Fruit fly (Drosophila melanogaster) whole organism, pupa: Measurements from ENCODE around the gene CG14931.

Experiments
- CG10348 ChIP-seq: fragments of 200-800 bp; sonication (Bioruptor generic); IDR thresholded peaks from 2 replicates; pipeline ENCODE4 v1.3.6; 2022; ENCODE audit warnings: missing biosample characterization, missing genetic modification characterization
- CG12605 ChIP-seq: fragments of 200-800 bp; sonication (Bioruptor generic); IDR thresholded peaks from 2 replicates; pipeline ENCODE4 v1.3.6; 2022; ENCODE audit warnings: missing biosample characterization, missing genetic modification characterization
- CG13204 ChIP-seq: fragments of 200-800 bp; sonication (Bioruptor generic); optimal IDR thresholded peaks from 2 replicates; lab custom pipeline; 2018; ENCODE audit warnings: missing biosample characterization, mild to moderate bottlenecking, missing genetic modification characterization, moderate library complexity
- CG14655 ChIP-seq: fragments of 200-800 bp; sonication (Bioruptor generic); optimal IDR thresholded peaks from 3 replicates; lab custom pipeline; 2017; ENCODE audit warnings: mild to moderate bottlenecking, missing biosample characterization, missing genetic modification reagents, missing genetic modification characterization
- CG15710 ChIP-seq: fragments of 200-800 bp; sonication (Bioruptor generic); optimal IDR thresholded peaks from 2 replicates; lab custom pipeline; 2018; ENCODE audit warnings: missing biosample characterization, mild to moderate bottlenecking, missing genetic modification characterization, moderate library complexity
- CG17806 ChIP-seq: fragments of 200-800 bp; sonication (Bioruptor generic); optimal IDR thresholded peaks from 2 replicates; lab custom pipeline; 2018; ENCODE audit warnings: missing biosample characterization, mild to moderate bottlenecking, missing genetic modification characterization, moderate library complexity
- CG32121 ChIP-seq: fragments of 200-800 bp; sonication (Bioruptor generic); IDR thresholded peaks from 2 replicates; pipeline ENCODE4 v1.3.6; 2022; ENCODE audit warnings: missing biosample characterization, missing genetic modification characterization
- CG34367 ChIP-seq: fragments of 200-800 bp; sonication (Bioruptor generic); optimal IDR thresholded peaks from 2 replicates; lab custom pipeline; 2018; ENCODE audit warnings: missing biosample characterization, mild to moderate bottlenecking, missing genetic modification characterization
- CG4496 ChIP-seq: fragments of 200-800 bp; sonication (Bioruptor generic); IDR thresholded peaks from 3 replicates; pipeline ENCODE4 v1.3.6; 2022; ENCODE audit warnings: missing biosample characterization, missing genetic modification characterization
- CG8159 ChIP-seq: fragments of 200-800 bp; sonication (Bioruptor generic); optimal IDR thresholded peaks from 3 replicates; lab custom pipeline; 2018; ENCODE audit warnings: missing biosample characterization, mild to moderate bottlenecking, missing genetic modification characterization, moderate library complexity
- CG8301 ChIP-seq: fragments of 200-800 bp; sonication (Bioruptor generic); optimal IDR thresholded peaks from 2 replicates; lab custom pipeline; 2018; ENCODE audit warnings: missing biosample characterization, mild to moderate bottlenecking, missing genetic modification characterization
- CG9948 ChIP-seq: fragments of 200-800 bp; sonication (Bioruptor generic); optimal IDR thresholded peaks from 2 replicates; lab custom pipeline; 2018; ENCODE audit warnings: missing biosample characterization, mild to moderate bottlenecking, missing genetic modification characterization, moderate library complexity
- D1 ChIP-seq: fragments of 200-800 bp; sonication (Bioruptor generic); optimal IDR thresholded peaks from 2 replicates; lab custom pipeline; 2018; ENCODE audit warnings: missing biosample characterization, mild to moderate bottlenecking, missing genetic modification characterization, moderate library complexity
- EcR ChIP-seq: fragments of 200-800 bp; sonication (Bioruptor generic); optimal IDR thresholded peaks from 3 replicates; lab custom pipeline; 2019; ENCODE audit warnings: missing biosample characterization, missing genetic modification characterization, mild to moderate bottlenecking, moderate library complexity, missing genetic modification reagents
- Ets98B ChIP-seq: fragments of 200-800 bp; sonication (Bioruptor generic); IDR thresholded peaks from 2 replicates; pipeline ENCODE4 v1.3.6; 2022; ENCODE audit warnings: missing biosample characterization, missing genetic modification characterization
- Pif1A ChIP-seq: fragments of 200-800 bp; sonication (Bioruptor generic); optimal IDR thresholded peaks from 3 replicates; lab custom pipeline; 2016; ENCODE audit warnings: missing biosample characterization, missing genetic modification characterization
- Pif1B ChIP-seq: fragments of 200-800 bp; sonication (Bioruptor generic); optimal IDR thresholded peaks from 3 replicates; lab custom pipeline; 2016; ENCODE audit warnings: missing biosample characterization, missing genetic modification characterization
- Snoo ChIP-seq: fragments of 200-800 bp; sonication (Bioruptor generic); optimal IDR thresholded peaks from 3 replicates; lab custom pipeline; 2017; ENCODE audit warnings: missing biosample characterization, mild to moderate bottlenecking, missing genetic modification characterization, inconsistent platforms
- fd96Ca ChIP-seq: fragments of 200-800 bp; sonication (Bioruptor generic); IDR thresholded peaks from 3 replicates; pipeline ENCODE4 v1.3.6; 2022; ENCODE audit warnings: missing biosample characterization, missing genetic modification characterization
- gl ChIP-seq: fragments of 200-800 bp; sonication (Bioruptor generic); optimal IDR thresholded peaks from 2 replicates; lab custom pipeline; 2018; ENCODE audit warnings: missing biosample characterization, mild to moderate bottlenecking, missing genetic modification characterization
- rn ChIP-seq: fragments of 200-800 bp; sonication (Bioruptor generic); IDR thresholded peaks from 2 replicates; pipeline ENCODE4 v1.3.6; 2022; ENCODE audit warnings: missing biosample characterization, missing genetic modification characterization

Gene CG14931

dm6 chr2L:11808702-11809583, 20.8 kb downstream of the CG14931 start, which contains the start of gene crol:
Gene crol (minus strand): TSS chr2L:11809438.
- TF ChIP-seq CG8159 (tag; lab: Kevin White, UChicago) = no peak
- peak; percentile 9 for TF ChIP-seq EcR (GFP tag; lab: Kevin White, UChicago)
- TF ChIP-seq CG15710 = no peak
- TF ChIP-seq Pif1B (GFP tag; lab: Kevin White, UChicago) = no peak
- peak; percentile 54 for TF ChIP-seq CG12605
- peak; percentile 64; the same call in 1 of the 3 replicates for TF ChIP-seq fd96Ca (GFP tag; lab: Robert Waterston, UW)
- TF ChIP-seq CG13204 (GFP tag; lab: Kevin White, UChicago) = peak; percentile 84
- no peak for TF ChIP-seq CG14655
- TF ChIP-seq Ets98B (GFP tag; lab: Robert Waterston, UW) = peak; percentile 19; the same call in 1 of the 2 replicates
- no peak for TF ChIP-seq CG9948 (tag; lab: Kevin White, UChicago)
- TF ChIP-seq CG34367 = no peak
- TF ChIP-seq rn (GFP tag; lab: Robert Waterston, UW) = no peak
- TF ChIP-seq D1 (tag; lab: Kevin White, UChicago) = peak; percentile 39
- TF ChIP-seq CG4496 (GFP tag; lab: Robert Waterston, UW) = peak; percentile 48; the same call in 1 of the 3 replicates
- TF ChIP-seq CG32121 (GFP tag; lab: Robert Waterston, UW) = peak; percentile 34; the same call in 1 of the 2 replicates
- TF ChIP-seq, all 21 proteins: peak for 8

dm6 chr2L:11809823-11810222, 21.7 kb downstream of the CG14931 start:
- TF ChIP-seq CG34367 (no peak), CG17806 (tag; lab: Kevin White, UChicago) (no peak), CG10348 (GFP tag; lab: Robert Waterston, UW) (no peak), gl (tag; lab: Kevin White, UChicago) (no peak), CG32121 (GFP tag; lab: Robert Waterston, UW) (no peak), CG8159 (tag; lab: Kevin White, UChicago) (no peak), CG9948 (tag; lab: Kevin White, UChicago) (no peak), fd96Ca (GFP tag; lab: Robert Waterston, UW) (no peak), D1 (tag; lab: Kevin White, UChicago) (no peak), CG15710 (no peak)

- no peak for TF ChIP-seq CG13204 (GFP tag; lab: Kevin White, UChicago)
- peak; percentile 26 for TF ChIP-seq CG14655
- no peak for TF ChIP-seq EcR (GFP tag; lab: Kevin White, UChicago)
- 0 out of 2 replicates have a peak, but pooled peaks have one; percentile 13 for TF ChIP-seq CG32121 (GFP tag; lab: Robert Waterston, UW)
- no peak for TF ChIP-seq gl (tag; lab: Kevin White, UChicago)
- no peak for TF ChIP-seq Snoo (tag; lab: Kevin White, UChicago)
- TF ChIP-seq CG9948 (tag; lab: Kevin White, UChicago) = no peak
- TF ChIP-seq fd96Ca (GFP tag; lab: Robert Waterston, UW) = no peak
- TF ChIP-seq CG4496 (GFP tag; lab: Robert Waterston, UW) = no peak
- no peak for TF ChIP-seq CG10348 (GFP tag; lab: Robert Waterston, UW)
- TF ChIP-seq CG8301 (tag; lab: Kevin White, UChicago) = peak; percentile 18
- no peak for TF ChIP-seq Pif1A (GFP tag; lab: Kevin White, UChicago)
- TF ChIP-seq CG34367 = no peak
- no peak for TF ChIP-seq CG12605
- no peak for TF ChIP-seq CG15710
- no peak for TF ChIP-seq Ets98B (GFP tag; lab: Robert Waterston, UW)
- no peak for TF ChIP-seq CG17806 (tag; lab: Kevin White, UChicago)
- TF ChIP-seq rn (GFP tag; lab: Robert Waterston, UW) = no peak
Observed at dm6 chr2L:11812781-11813664, 24.9 kb downstream of the CG14931 start.

- TF ChIP-seq CG17806 (tag; lab: Kevin White, UChicago) (no peak), EcR (GFP tag; lab: Kevin White, UChicago) (no peak), CG4496 (GFP tag; lab: Robert Waterston, UW) (no peak), CG8159 (tag; lab: Kevin White, UChicago) (peak; percentile 1)
Observed at dm6 chr2L:11813665-11814087, 25.5 kb downstream of the CG14931 start, which contains the start of gene CycY. Gene CycY (minus strand): TSS chr2L:11813780.

- TF ChIP-seq Pif1B (GFP tag; lab: Kevin White, UChicago) = peak; percentile 19
- TF ChIP-seq Ets98B (GFP tag; lab: Robert Waterston, UW) = peak; percentile 43
- peak; percentile 54 for TF ChIP-seq CG34367
- TF ChIP-seq CG9948 (tag; lab: Kevin White, UChicago) = no peak
- peak; percentile 23 for TF ChIP-seq CG17806 (tag; lab: Kevin White, UChicago)
- peak; percentile 48 for TF ChIP-seq gl (tag; lab: Kevin White, UChicago)
- TF ChIP-seq CG12605 = peak; percentile 62
- peak; percentile 51 for TF ChIP-seq CG32121 (GFP tag; lab: Robert Waterston, UW)
- TF ChIP-seq CG8301 (tag; lab: Kevin White, UChicago) = peak; percentile 43
- TF ChIP-seq rn (GFP tag; lab: Robert Waterston, UW) = peak; percentile 40; the same call in 1 of the 2 replicates
- no peak for TF ChIP-seq D1 (tag; lab: Kevin White, UChicago)
- peak; percentile 88 for TF ChIP-seq CG4496 (GFP tag; lab: Robert Waterston, UW)
- TF ChIP-seq EcR (GFP tag; lab: Kevin White, UChicago) = no peak
- peak; percentile 61 for TF ChIP-seq CG14655
- no peak for TF ChIP-seq CG13204 (GFP tag; lab: Kevin White, UChicago)
- no peak for TF ChIP-seq CG10348 (GFP tag; lab: Robert Waterston, UW)
- peak; percentile 30 for TF ChIP-seq CG15710
- TF ChIP-seq CG8159 (tag; lab: Kevin White, UChicago) = peak; percentile 30
- no peak for TF ChIP-seq Snoo (tag; lab: Kevin White, UChicago)
- peak; percentile 58; the same call in 2 of the 3 replicates for TF ChIP-seq fd96Ca (GFP tag; lab: Robert Waterston, UW)
- TF ChIP-seq Pif1A (GFP tag; lab: Kevin White, UChicago) = peak; percentile 72
- TF ChIP-seq, all 21 proteins: peak for 15
Observed at dm6 chr2L:11816376-11816775, 28.2 kb downstream of the CG14931 start.
